Fruit fly (Drosophila melanogaster): Measurements from ENCODE around the gene Frq1.

The Frq1 gene

dm6 chrX:18138297-18138696 lies 16.9 kb upstream of the Frq1 start, which contains the start of gene CG43229 (continued):
- peak; percentile 72; the same call in 2 of the 3 replicates for TF ChIP-seq knrl (GFP tag; IDR thresholded peaks at IDR 0.05; ENCODE audit: partially characterized antibody)
- TF ChIP-seq CG12299 (tag; optimal IDR thresholded peaks at IDR 0.05) = no peak
- TF ChIP-seq unc-4 (GFP tag; IDR thresholded peaks at IDR 0.05; ENCODE audit: partially characterized antibody) = peak; percentile 63
- TF ChIP-seq D19B (GFP tag; optimal IDR thresholded peaks at IDR 0.05) = no peak
- no peak for TF ChIP-seq CG33213 (GFP tag; optimal IDR thresholded peaks at IDR 0.05)
- no peak for TF ChIP-seq CG5180 (GFP tag; optimal IDR thresholded peaks at IDR 0.05)
- peak; percentile 66 for TF ChIP-seq CG14860 (GFP tag; IDR thresholded peaks at IDR 0.05; ENCODE audit: partially characterized antibody)
- TF ChIP-seq CG1603 (tag; optimal IDR thresholded peaks at IDR 0.05) = peak; percentile 98
- TF ChIP-seq CG13287 (GFP tag; IDR thresholded peaks at IDR 0.05; ENCODE audit: partially characterized antibody) = peak; percentile 68
- TF ChIP-seq Med (GFP tag) = peak; percentile 82
- TF ChIP-seq CG43689 (GFP tag; IDR thresholded peaks at IDR 0.05) = no peak
- TF ChIP-seq bigmax (GFP tag; optimal IDR thresholded peaks at IDR 0.05) = no peak
- TF ChIP-seq Vsx1 (GFP tag; optimal IDR thresholded peaks at IDR 0.05) = no peak
- no peak for TF ChIP-seq toy (GFP tag; IDR thresholded peaks at IDR 0.05)
- no peak for TF ChIP-seq CG6765 (GFP tag; optimal IDR thresholded peaks at IDR 0.05)
- TF ChIP-seq CG4404 (GFP tag; IDR thresholded peaks at IDR 0.05) = no peak
- TF ChIP-seq hkb (optimal IDR thresholded peaks at IDR 0.05) = no peak
- no peak for TF ChIP-seq hkb (GFP tag; IDR thresholded peaks at IDR 0.05)
- peak; percentile 67 for TF ChIP-seq Scr (GFP tag; IDR thresholded peaks at IDR 0.05; ENCODE audit: partially characterized antibody)
- TF ChIP-seq NFAT (GFP tag; IDR thresholded peaks at IDR 0.05) = no peak
- TF ChIP-seq CG10209 (GFP tag; optimal IDR thresholded peaks at IDR 0.05) = no peak
- TF ChIP-seq CG30431 (GFP tag; optimal IDR thresholded peaks at IDR 0.05) = no peak
- no peak for TF ChIP-seq CrebB (tag; optimal IDR thresholded peaks at IDR 0.05)
- TF ChIP-seq CG14965 (GFP tag; optimal IDR thresholded peaks at IDR 0.05; ENCODE audit: borderline replicate concordance) = no peak
- peak; percentile 39 for TF ChIP-seq CG30020 (tag; optimal IDR thresholded peaks at IDR 0.05)
- no peak for TF ChIP-seq CG18764 (GFP tag; optimal IDR thresholded peaks at IDR 0.05)
- no peak for TF ChIP-seq CG17912 (GFP tag; optimal IDR thresholded peaks at IDR 0.05)
- no peak for TF ChIP-seq chm (GFP tag; IDR thresholded peaks at IDR 0.05)
- TF ChIP-seq TFAM (GFP tag; optimal IDR thresholded peaks at IDR 0.05) = no peak
- TF ChIP-seq CG17328 (GFP tag; IDR thresholded peaks at IDR 0.05) = no peak
- no peak for TF ChIP-seq eyg (GFP tag; optimal IDR thresholded peaks at IDR 0.05)
- no peak for TF ChIP-seq HmgZ (tag; optimal IDR thresholded peaks at IDR 0.05)
- no peak for TF ChIP-seq fd3F (GFP tag; optimal IDR thresholded peaks at IDR 0.05)
- TF ChIP-seq Drgx (GFP tag; IDR thresholded peaks at IDR 0.05) = no peak
- TF ChIP-seq her (GFP tag; optimal IDR thresholded peaks at IDR 0.05) = no peak
- TF ChIP-seq abd-A (tag; optimal IDR thresholded peaks at IDR 0.05) = no peak
- TF ChIP-seq CG4820 (GFP tag; optimal IDR thresholded peaks at IDR 0.05) = no peak
- TF ChIP-seq CG15514 (GFP tag; optimal IDR thresholded peaks at IDR 0.05) = peak; percentile 0
- no peak for TF ChIP-seq MBD-R2 (GFP tag; IDR thresholded peaks at IDR 0.05)
- peak; percentile 85 for TF ChIP-seq CG7963 (GFP tag; IDR thresholded peaks at IDR 0.05; ENCODE audit: partially characterized antibody)
- TF ChIP-seq CG11085 (GFP tag; IDR thresholded peaks at IDR 0.05) = no peak
- no peak for TF ChIP-seq CG7987 (GFP tag; optimal IDR thresholded peaks at IDR 0.05)
- no peak for TF ChIP-seq BtbVII (GFP tag; optimal IDR thresholded peaks at IDR 0.05)
- no peak for TF ChIP-seq Six4 (GFP tag; optimal IDR thresholded peaks at IDR 0.05)
- no peak for TF ChIP-seq Sin3A (optimal IDR thresholded peaks at IDR 0.05)
- TF ChIP-seq Stat92E (GFP tag; optimal IDR thresholded peaks at IDR 0.05) = no peak
- TF ChIP-seq Antp (GFP tag; optimal IDR thresholded peaks at IDR 0.05) = no peak
- no peak for TF ChIP-seq Eip74EF (GFP tag; optimal IDR thresholded peaks at IDR 0.05)
- TF ChIP-seq gcm (GFP tag; optimal IDR thresholded peaks at IDR 0.05) = peak; percentile 29
- no peak for TF ChIP-seq bowl (GFP tag; IDR thresholded peaks at IDR 0.05)
- no peak for TF ChIP-seq dpn (GFP tag; optimal IDR thresholded peaks at IDR 0.05)

Data from whole organism, embryonic.